Worm (Caenorhabditis elegans): ENCODE measurements around the gene hxk-3.

DNA sequence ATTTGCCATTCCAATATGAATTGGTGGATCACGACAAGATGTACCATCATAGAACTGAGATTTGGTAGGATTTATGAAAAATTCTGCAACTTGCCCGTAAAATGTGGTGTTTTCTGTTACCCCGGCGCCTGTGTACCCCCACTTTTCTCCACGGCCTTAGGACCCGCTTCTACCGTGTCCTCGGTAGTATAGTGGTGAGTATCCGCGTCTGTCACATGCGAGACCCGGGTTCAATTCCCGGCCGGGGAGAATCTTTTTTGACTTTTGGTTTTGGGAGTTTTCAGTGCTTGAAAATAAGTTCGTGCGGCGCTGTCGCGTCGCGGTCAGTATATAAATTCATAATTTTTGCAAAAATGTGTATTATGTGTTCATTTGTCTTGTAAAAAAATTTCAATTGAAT lies 17.0 kb downstream of the hxk-3 start:
- TF ChIP-seq dao-5 (tag; optimal IDR thresholded peaks at IDR 0.05), result no peak
- no peak for TF ChIP-seq him-1 (tag; optimal IDR thresholded peaks at IDR 0.05)
- TF ChIP-seq W03F9.2 (tag; optimal IDR thresholded peaks at IDR 0.05), result no peak

All from whole organism, L4/young adult.